Worm (Caenorhabditis elegans): ENCODE data around the gene K09E3.2.
A peak's percentile ranks its signal among the peaks of the same experiment; 100 is the strongest.

K09E3.2 gene

DNA sequence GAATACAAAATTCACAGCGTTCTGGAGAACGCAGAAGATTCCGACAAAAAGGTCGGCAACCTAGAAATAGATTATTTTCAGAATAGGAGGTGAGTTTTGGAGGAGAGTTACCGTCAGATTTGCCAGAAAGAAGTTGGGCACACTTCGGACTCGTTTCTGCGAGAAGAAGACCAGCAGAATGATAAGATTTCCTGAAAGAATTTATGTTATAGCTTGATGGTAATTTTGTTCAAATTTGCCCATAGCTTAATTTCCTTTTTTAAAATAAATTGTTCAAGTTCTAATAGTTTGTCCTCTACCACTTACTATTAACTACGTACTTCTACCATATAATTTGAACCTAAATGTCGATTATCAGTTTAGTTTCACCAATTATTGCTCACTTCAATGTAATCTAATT is 39.6 kb downstream of the K09E3.2 start:
- no peak for TF ChIP-seq ctbp-1 (GFP tag; IDR thresholded peaks at IDR 0.05)
- no peak for TF ChIP-seq dmd-6 (GFP tag; IDR thresholded peaks at IDR 0.05)
- no peak for TF ChIP-seq ama-1 (optimal IDR thresholded peaks at IDR 0.05)
- TF ChIP-seq zfp-3 (GFP tag; conservative IDR thresholded peaks at IDR 0.05) = no peak
- TF ChIP-seq aha-1 (tag) = peak; percentile 54
- TF ChIP-seq unc-62 (GFP tag; optimal IDR thresholded peaks at IDR 0.05 in 1 of 2) = peak in 1 of 2 experiments; percentile 85
- TF ChIP-seq unc-62 (tag; optimal IDR thresholded peaks at IDR 0.05) = no peak

DNA sequence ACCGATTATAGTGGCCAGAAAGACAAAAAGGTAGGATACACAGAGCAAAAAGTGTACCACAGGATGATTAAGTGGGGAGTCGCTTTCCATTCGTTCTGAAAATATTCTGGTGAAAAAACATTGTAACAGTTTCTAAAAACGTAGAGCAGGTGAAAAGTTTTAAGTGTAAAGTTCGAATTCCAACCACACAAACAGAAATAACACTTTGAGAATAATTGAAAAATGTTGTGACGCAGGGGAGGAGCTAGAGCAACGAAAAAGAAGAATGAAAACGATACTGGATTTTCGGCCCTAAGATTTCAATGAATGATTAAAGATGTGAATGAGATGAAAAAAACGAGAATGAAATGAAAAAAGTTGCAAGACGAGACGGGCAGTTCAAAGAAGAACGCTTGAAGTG is 40.4 kb downstream of the K09E3.2 start, which contains the start of gene npr-21:
Gene npr-21, minus strand, starts transcription at position 101 of the 400 bp plus-strand sequence.
- no peak for TF ChIP-seq gei-8 (GFP tag; optimal IDR thresholded peaks at IDR 0.05)
- no peak for TF ChIP-seq arid-1 (GFP tag; conservative IDR thresholded peaks at IDR 0.05)
- TF ChIP-seq mes-2 (tag; optimal IDR thresholded peaks at IDR 0.05; ENCODE audit: poor library complexity, severe bottlenecking) = no peak
- no peak for TF ChIP-seq pha-4 (GFP tag; IDR thresholded peaks at IDR 0.05)
- TF ChIP-seq pha-4 (tag; optimal IDR thresholded peaks at IDR 0.05) = no peak
- no peak for TF ChIP-seq mdt-29 (GFP tag; IDR thresholded peaks at IDR 0.05)

Data from whole organism, L4 larva.